Worm (Caenorhabditis elegans) whole organism, L1 larva: ENCODE measurements around the gene C08F11.13.
A peak's percentile ranks its signal among the peaks of the same experiment; 100 is the strongest.
"Not testable (repeated sequence)": the region's sequence is repeated elsewhere in the genome, so short reads cannot be mapped to it uniquely, and the experiment has no call there.

Experiments used
- F16B12.6 ChIP-seq: fragments of 150-350 bp; optimal IDR thresholded peaks from 2 replicates; lab custom pipeline; 2014; ENCODE audit warnings: missing biosample characterization, missing genetic modification characterization
- Y116A8C.19 ChIP-seq: sonication (generic microtip); optimal IDR thresholded peaks from 2 replicates; lab custom pipeline; 2016; ENCODE audit warnings: missing compliant biosample characterization, missing genetic modification characterization, borderline replicate concordance
- aha-1 ChIP-seq: fragments of 150-350 bp; optimal IDR thresholded peaks from 2 replicates; lab custom pipeline; 2014; ENCODE audit warnings: missing biosample characterization, missing genetic modification characterization
- aly-2 ChIP-seq: fragments of 150-350 bp; optimal IDR thresholded peaks from 2 replicates; lab custom pipeline; 2014; ENCODE audit warnings: missing biosample characterization, missing genetic modification characterization
- blmp-1 ChIP-seq: fragments of 150-350 bp; optimal IDR thresholded peaks from 2 replicates; lab custom pipeline; 2014; ENCODE audit warnings: missing biosample characterization, missing genetic modification characterization
- ceh-88 ChIP-seq: fragments of 200-800 bp; sonication (Bioruptor generic); IDR thresholded peaks from 2 replicates; pipeline ENCODE4 v1.3.6; 2022; ENCODE audit warnings: missing genetic modification characterization, missing compliant biosample characterization
- dpl-1 ChIP-seq, 3 experiments: fragments of 150-350 bp in 2 of 3; sonication (generic microtip) in 1 of 3; optimal IDR thresholded peaks; 2 replicates each; lab custom pipeline; 2014 to 2017; ENCODE audit warnings: missing biosample characterization in 3 of 3, missing genetic modification characterization in 3 of 3, missing genetic modification reagents in 3 of 3
- dsc-1 ChIP-seq: sonication (generic microtip); optimal IDR thresholded peaks from 2 replicates; lab custom pipeline; 2016; ENCODE audit warnings: mild to moderate bottlenecking, missing genetic modification characterization, missing compliant biosample characterization
- elt-2 ChIP-seq: sonication (generic microtip); optimal IDR thresholded peaks from 2 replicates; lab custom pipeline; 2016; ENCODE audit warnings: missing genetic modification characterization, mild to moderate bottlenecking, inconsistent platforms, missing compliant biosample characterization, missing genetic modification reagents
- fkh-10 ChIP-seq: sonication (generic microtip); optimal IDR thresholded peaks from 2 replicates; lab custom pipeline; 2017; ENCODE audit warnings: missing biosample characterization, missing genetic modification reagents, missing genetic modification characterization
- hlh-17 ChIP-seq: fragments of 200-800 bp; sonication (Bioruptor generic); optimal IDR thresholded peaks from 2 replicates; lab custom pipeline; 2018; ENCODE audit warnings: missing genetic modification characterization, mild to moderate bottlenecking, missing compliant biosample characterization, moderate library complexity, borderline replicate concordance
- irx-1 ChIP-seq: sonication (generic microtip); optimal IDR thresholded peaks from 2 replicates; lab custom pipeline; 2016; ENCODE audit warnings: missing genetic modification characterization, missing compliant biosample characterization
- lin-14 ChIP-seq: fragments of 200-800 bp; sonication (Bioruptor generic); optimal IDR thresholded peaks from 2 replicates; lab custom pipeline; 2018; ENCODE audit warnings: mild to moderate bottlenecking, missing genetic modification characterization, moderate library complexity, missing compliant biosample characterization
- lin-35 ChIP-seq, 2 experiments: fragments of 150-350 bp; optimal IDR thresholded peaks; 2 replicates each; lab custom pipeline; 2014; ENCODE audit warnings: missing biosample characterization in 2 of 2, missing genetic modification characterization in 2 of 2, missing genetic modification reagents in 2 of 2
- lin-39 ChIP-seq: fragments of 150-350 bp; optimal IDR thresholded peaks from 2 replicates; lab custom pipeline; 2014; ENCODE audit warnings: missing biosample characterization, missing genetic modification reagents, missing genetic modification characterization
- mab-9 ChIP-seq: fragments of 200-800 bp; sonication (Bioruptor generic); IDR thresholded peaks from 2 replicates; pipeline ENCODE4 v1.3.6; 2022; ENCODE audit warnings: missing genetic modification reagents, missing genetic modification characterization, missing compliant biosample characterization
- mep-1 ChIP-seq: fragments of 150-350 bp; optimal IDR thresholded peaks from 2 replicates; lab custom pipeline; 2014; ENCODE audit warnings: missing biosample characterization, missing genetic modification characterization
- nhr-19 ChIP-seq: fragments of 200-800 bp; sonication (Bioruptor generic); conservative IDR thresholded peaks from 2 replicates; pipeline ENCODE4 v1.3.6; 2022; ENCODE audit warnings: missing genetic modification characterization, missing compliant biosample characterization
- nhr-47 ChIP-seq: sonication (generic microtip); optimal IDR thresholded peaks from 2 replicates; lab custom pipeline; 2016; ENCODE audit warnings: mild to moderate bottlenecking, missing genetic modification characterization, moderate library complexity, missing compliant biosample characterization
- nhr-71 ChIP-seq: sonication (generic microtip); optimal IDR thresholded peaks from 2 replicates; lab custom pipeline; 2016; ENCODE audit warnings: mild to moderate bottlenecking, missing genetic modification characterization, moderate library complexity, missing compliant biosample characterization
- nhr-76 ChIP-seq: sonication (generic microtip); optimal IDR thresholded peaks from 2 replicates; lab custom pipeline; 2017; ENCODE audit warnings: missing biosample characterization, missing genetic modification characterization
- nhr-77 ChIP-seq: fragments of 150-350 bp; optimal IDR thresholded peaks from 2 replicates; lab custom pipeline; 2014; ENCODE audit warnings: missing biosample characterization, missing genetic modification characterization
- nhr-84 ChIP-seq: sonication (generic microtip); optimal IDR thresholded peaks from 2 replicates; lab custom pipeline; 2017; ENCODE audit warnings: missing biosample characterization, missing genetic modification characterization
- nhr-85 ChIP-seq: sonication (generic microtip); peaks from one replicate; lab custom pipeline; 2016; ENCODE audit warnings: missing genetic modification characterization, inconsistent platforms, missing compliant biosample characterization
- rnt-1 ChIP-seq: sonication (generic microtip); optimal IDR thresholded peaks from 2 replicates; lab custom pipeline; 2016; ENCODE audit warnings: mild to moderate bottlenecking, missing genetic modification characterization, moderate library complexity, missing compliant biosample characterization
- skn-1 ChIP-seq: fragments of 150-350 bp; optimal IDR thresholded peaks from 2 replicates; lab custom pipeline; 2014; ENCODE audit warnings: missing biosample characterization, missing genetic modification characterization
- snpc-4 ChIP-seq: fragments of 150-350 bp; optimal IDR thresholded peaks from 2 replicates; lab custom pipeline; 2014; ENCODE audit warnings: missing biosample characterization, missing genetic modification characterization
- snu-23 ChIP-seq: sonication (generic microtip); optimal IDR thresholded peaks from 2 replicates; lab custom pipeline; 2016; ENCODE audit warnings: missing genetic modification characterization, missing compliant biosample characterization
- sup-37 ChIP-seq: fragments of 200-800 bp; sonication (Bioruptor generic); optimal IDR thresholded peaks from 2 replicates; lab custom pipeline; 2018; ENCODE audit warnings: mild to moderate bottlenecking, missing genetic modification characterization, missing compliant biosample characterization
- tbx-2 ChIP-seq: sonication (generic microtip); optimal IDR thresholded peaks from 2 replicates; lab custom pipeline; 2016; ENCODE audit warnings: missing genetic modification characterization, missing compliant biosample characterization
- tlp-1 ChIP-seq: fragments of 150-350 bp; optimal IDR thresholded peaks from 2 replicates; lab custom pipeline; 2014; ENCODE audit warnings: missing biosample characterization, missing genetic modification characterization
- unc-130 ChIP-seq: fragments of 150-350 bp; optimal IDR thresholded peaks from 2 replicates; lab custom pipeline; 2017; ENCODE audit warnings: missing biosample characterization, missing genetic modification characterization, inconsistent platforms
- unc-30 ChIP-seq: sonication (generic microtip); optimal IDR thresholded peaks from 2 replicates; lab custom pipeline; 2017; ENCODE audit warnings: missing biosample characterization, missing genetic modification characterization
- unc-62 ChIP-seq: fragments of 150-350 bp; optimal IDR thresholded peaks from 2 replicates; lab custom pipeline; 2014; ENCODE audit warnings: missing biosample characterization, missing genetic modification reagents, missing genetic modification characterization
- unc-86 ChIP-seq: sonication (generic microtip); optimal IDR thresholded peaks from 2 replicates; lab custom pipeline; 2016; ENCODE audit warnings: missing genetic modification characterization, missing compliant biosample characterization
- unc-98 ChIP-seq: fragments of 200-800 bp; sonication (Bioruptor generic); IDR thresholded peaks from 2 replicates; pipeline ENCODE4 v1.3.6; 2022; ENCODE audit warnings: missing genetic modification characterization, missing compliant biosample characterization
- vab-15 ChIP-seq: sonication (generic microtip); optimal IDR thresholded peaks from 2 replicates; lab custom pipeline; 2017; ENCODE audit warnings: missing genotype, mild to moderate bottlenecking, missing genetic modification characterization, missing compliant biosample characterization
- zag-1 ChIP-seq: fragments of 150-350 bp; optimal IDR thresholded peaks from 2 replicates; lab custom pipeline; 2014; ENCODE audit warnings: missing biosample characterization, missing genetic modification characterization

The C08F11.13 gene

ce11 chrIV:13578953-13579352 is 30.7 kb downstream of the C08F11.13 start, which contains the start of gene sru-16:
Gene sru-16 (plus strand): TSS chrIV:13579253.
- not testable (repeated sequence) for TF ChIP-seq aly-2 (tag; lab: Kevin White, UChicago); unc-130 (tag; lab: Kevin White, UChicago); ceh-88 (GFP tag; lab: Robert Waterston, UW)

ce11 chrIV:13578174-13578573 is 31.5 kb downstream of the C08F11.13 start, which contains the start of gene Y45F10B.8:
Gene Y45F10B.8 (minus strand): TSS chrIV:13578274.
- not testable (repeated sequence) for TF ChIP-seq irx-1 (tag; lab: Kevin White, UChicago); unc-62; tlp-1 (tag; lab: Kevin White, UChicago)

- TF ChIP-seq lin-39 (tag; lab: Kevin White, UChicago) (no peak), nhr-76 (tag; lab: Kevin White, UChicago) (no peak), snu-23 (no peak), unc-98 (GFP tag; lab: Robert Waterston, UW) (no peak), nhr-77 (no peak), blmp-1 (tag; lab: Kevin White, UChicago) (no peak), dpl-1 (GFP tag; optimal IDR thresholded peaks at IDR 0.05; lab: Kevin White, UChicago) (no peak), unc-30 (no peak), aha-1 (tag; lab: Kevin White, UChicago) (no peak), sup-37 (GFP tag; lab: Kevin White, UChicago) (no peak), mep-1 (tag; lab: Kevin White, UChicago) (no peak), Y116A8C.19 (tag; lab: Kevin White, UChicago) (no peak)
These were observed 34.0 kb downstream of the C08F11.13 start for ce11 chrIV:13575673-13576072.

ce11 chrIV:13574733-13575132 is 35.0 kb downstream of the C08F11.13 start, which contains the start of gene srd-10:
Gene srd-10 (plus strand): TSS chrIV:13575033.
- TF ChIP-seq nhr-85 (tag; lab: Kevin White, UChicago) (peak; percentile 24), F16B12.6 (tag; lab: Kevin White, UChicago) (no peak)

- no peak for TF ChIP-seq skn-1
- no peak for TF ChIP-seq vab-15
- no peak for TF ChIP-seq nhr-47 (tag; lab: Kevin White, UChicago)
- TF ChIP-seq zag-1 (tag; lab: Kevin White, UChicago), result no peak
- peak; percentile 49 for TF ChIP-seq lin-14
- TF ChIP-seq mab-9 (GFP tag; lab: Robert Waterston, UW), result no peak
- TF ChIP-seq nhr-84 (tag; lab: Kevin White, UChicago), result no peak
- no peak for TF ChIP-seq F16B12.6 (tag; lab: Kevin White, UChicago)
- no peak for TF ChIP-seq tbx-2
- TF ChIP-seq blmp-1 (tag; lab: Kevin White, UChicago), result no peak
- TF ChIP-seq lin-35 (GFP tag; optimal IDR thresholded peaks at IDR 0.05; lab: Kevin White, UChicago), result no peak
- no peak for TF ChIP-seq unc-86 (tag; lab: Kevin White, UChicago)
- TF ChIP-seq fkh-10 (GFP tag; lab: Kevin White, UChicago), result peak; percentile 80
- TF ChIP-seq, all 84 proteins: peak for 2
These were observed 45.4 kb downstream of the C08F11.13 start for ce11 chrIV:13564284-13564683.

ce11 chrIV:13561629-13562028 is 48.1 kb downstream of the C08F11.13 start, which contains the start of the genes Y45F10B.13 and qui-1:
Gene Y45F10B.13 (minus strand): TSS chrIV:13561729.
Gene qui-1 (plus strand): TSS chrIV:13561861.
- TF ChIP-seq nhr-19 (GFP tag; lab: Robert Waterston, UW), result no peak
- TF ChIP-seq snpc-4 (tag; lab: Kevin White, UChicago), result no peak
- no peak for TF ChIP-seq hlh-17 (GFP tag; lab: Kevin White, UChicago)
- TF ChIP-seq aly-2 (tag; lab: Kevin White, UChicago), result no peak
- TF ChIP-seq aha-1 (tag; lab: Kevin White, UChicago), result no peak
- TF ChIP-seq lin-14, result peak; percentile 47
- TF ChIP-seq dsc-1 (tag; lab: Kevin White, UChicago), result peak; percentile 64
- no peak for TF ChIP-seq lin-35 (GFP tag; optimal IDR thresholded peaks at IDR 0.05; lab: Kevin White, UChicago)
- TF ChIP-seq nhr-71, result no peak
- no peak for TF ChIP-seq elt-2 (tag; lab: Kevin White, UChicago)
- peak; percentile 22 for TF ChIP-seq rnt-1 (tag; lab: Kevin White, UChicago)
